Fruit fly (Drosophila melanogaster) whole organism, embryonic: Measurements from ENCODE around the gene Gr21a.

Source experiments
- C15 ChIP-seq: fragments of 200-800 bp; sonication (Bioruptor generic); IDR thresholded peaks from 3 replicates; pipeline ENCODE4 v1.3.6; 2022; ENCODE audit warnings: missing biosample characterization, missing genetic modification characterization
- CG1024 ChIP-seq: fragments of 200-800 bp; sonication (Bioruptor generic); IDR thresholded peaks from 2 replicates; pipeline ENCODE4 v1.3.6; 2022; ENCODE audit warnings: missing biosample characterization, missing genetic modification characterization
- CG12942 ChIP-seq: fragments of 200-800 bp; sonication (Bioruptor generic); optimal IDR thresholded peaks from 3 replicates; lab custom pipeline; 2016; ENCODE audit warnings: missing biosample characterization, missing genetic modification characterization
- CG13424 ChIP-seq: fragments of 200-800 bp; sonication (Bioruptor generic); optimal IDR thresholded peaks from 2 replicates; lab custom pipeline; 2019; ENCODE audit warnings: missing biosample characterization, mild to moderate bottlenecking, missing genetic modification characterization, moderate library complexity
- CG14014 ChIP-seq: fragments of 200-800 bp; sonication (Bioruptor generic); IDR thresholded peaks from 2 replicates; pipeline ENCODE4 v1.3.6; 2022; ENCODE audit warnings: missing biosample characterization, missing genetic modification characterization
- CG14710 ChIP-seq: fragments of 200-800 bp; sonication (Bioruptor generic); optimal IDR thresholded peaks from 3 replicates; lab custom pipeline; 2019; ENCODE audit warnings: missing biosample characterization, mild to moderate bottlenecking, missing genetic modification characterization, moderate library complexity
- CG15479 ChIP-seq: fragments of 200-800 bp; sonication (Bioruptor generic); optimal IDR thresholded peaks from 3 replicates; lab custom pipeline; 2019; ENCODE audit warnings: missing biosample characterization, mild to moderate bottlenecking, missing genetic modification characterization, moderate library complexity
- CG18262 ChIP-seq: fragments of 200-800 bp; optimal IDR thresholded peaks from 3 replicates; lab custom pipeline; 2019; ENCODE audit warnings: missing biosample characterization, mild to moderate bottlenecking, missing genetic modification characterization, moderate library complexity
- CG18619 ChIP-seq: fragments of 200-800 bp; sonication (Bioruptor generic); optimal IDR thresholded peaks from 3 replicates; lab custom pipeline; 2017; ENCODE audit warnings: missing biosample characterization, mild to moderate bottlenecking, missing genetic modification characterization
- CG2199 ChIP-seq: fragments of 200-800 bp; sonication (Bioruptor generic); IDR thresholded peaks from 3 replicates; pipeline ENCODE4 v1.3.6; 2022; ENCODE audit warnings: missing biosample characterization, missing genetic modification characterization
- CG2202 ChIP-seq: fragments of 200-800 bp; sonication (Bioruptor generic); optimal IDR thresholded peaks from 2 replicates; lab custom pipeline; 2018; ENCODE audit warnings: missing biosample characterization, mild to moderate bottlenecking, missing genetic modification characterization
- CG2712 ChIP-seq: fragments of 200-800 bp; optimal IDR thresholded peaks from 3 replicates; lab custom pipeline; 2019; ENCODE audit warnings: missing biosample characterization, mild to moderate bottlenecking, missing genetic modification characterization, moderate library complexity
- CG30403 ChIP-seq: fragments of 200-800 bp; sonication (Bioruptor generic); optimal IDR thresholded peaks from 3 replicates; lab custom pipeline; 2016; ENCODE audit warnings: missing biosample characterization, missing genetic modification characterization
- CG31441 ChIP-seq: fragments of 200-800 bp; sonication (Bioruptor generic); IDR thresholded peaks from 2 replicates; pipeline ENCODE4 v1.3.6; 2022; ENCODE audit warnings: missing biosample characterization, missing genetic modification characterization
- CG32772 ChIP-seq: fragments of 200-800 bp; sonication (Bioruptor generic); IDR thresholded peaks from 2 replicates; pipeline ENCODE4 v1.3.6; 2022; ENCODE audit warnings: missing biosample characterization, missing genetic modification characterization
- CG33557 ChIP-seq: fragments of 200-800 bp; sonication (Bioruptor generic); optimal IDR thresholded peaks from 2 replicates; lab custom pipeline; 2019; ENCODE audit warnings: missing biosample characterization, mild to moderate bottlenecking, missing genetic modification characterization, moderate library complexity
- CG4360 ChIP-seq: fragments of 200-800 bp; sonication (Bioruptor generic); IDR thresholded peaks from 2 replicates; pipeline ENCODE4 v1.3.6; 2022; ENCODE audit warnings: missing biosample characterization, missing genetic modification characterization
- CG4617 ChIP-seq: fragments of 200-800 bp; sonication (Bioruptor generic); optimal IDR thresholded peaks from 3 replicates; lab custom pipeline; 2016; ENCODE audit warnings: missing biosample characterization, missing genetic modification characterization, borderline replicate concordance
- CG6854 ChIP-seq: fragments of 200-800 bp; sonication (Bioruptor generic); optimal IDR thresholded peaks from 3 replicates; lab custom pipeline; 2017; ENCODE audit warnings: missing biosample characterization, mild to moderate bottlenecking, missing genetic modification characterization
- CG7963 ChIP-seq: fragments of 200-800 bp; sonication (Bioruptor generic); IDR thresholded peaks from 3 replicates; pipeline ENCODE4 v1.3.6; 2022; ENCODE audit warnings: missing biosample characterization, missing genetic modification characterization; ENCODE audit not compliant: partially characterized antibody
- CG8089 ChIP-seq: fragments of 200-800 bp; sonication (Bioruptor generic); optimal IDR thresholded peaks from 3 replicates; lab custom pipeline; 2016; ENCODE audit warnings: missing biosample characterization, missing genetic modification characterization
- CG9932 ChIP-seq: fragments of 200-800 bp; sonication (Bioruptor generic); IDR thresholded peaks from 2 replicates; pipeline ENCODE4 v1.3.6; 2022; ENCODE audit warnings: missing biosample characterization, missing genetic modification characterization
- Dbx ChIP-seq: fragments of 200-800 bp; sonication (Bioruptor generic); IDR thresholded peaks from 3 replicates; pipeline ENCODE4 v1.3.6; 2022; ENCODE audit warnings: missing biosample characterization, missing genetic modification characterization
- Dp ChIP-seq: fragments of 200-800 bp; sonication (Bioruptor generic); optimal IDR thresholded peaks from 2 replicates; lab custom pipeline; 2018; ENCODE audit warnings: missing biosample characterization, mild to moderate bottlenecking, missing genetic modification characterization, moderate library complexity
- Elba2 ChIP-seq: fragments of 200-800 bp; sonication (Bioruptor generic); optimal IDR thresholded peaks from 3 replicates; lab custom pipeline; 2016; ENCODE audit warnings: missing biosample characterization, missing genetic modification characterization
- Fer1 ChIP-seq: fragments of 200-800 bp; sonication (Bioruptor generic); optimal IDR thresholded peaks from 2 replicates; lab custom pipeline; 2017; ENCODE audit warnings: missing biosample characterization, mild to moderate bottlenecking, missing genetic modification characterization
- Fer3 ChIP-seq: fragments of 200-800 bp; sonication (Bioruptor generic); optimal IDR thresholded peaks from 2 replicates; lab custom pipeline; 2018; ENCODE audit warnings: missing biosample characterization, mild to moderate bottlenecking, missing genetic modification characterization, moderate library complexity
- Gug ChIP-seq: fragments of 200-800 bp; sonication (Bioruptor generic); IDR thresholded peaks from 4 replicates; pipeline ENCODE4 v1.3.6; 2022; ENCODE audit warnings: missing biosample characterization, missing genetic modification characterization
- HLH4C ChIP-seq: fragments of 200-800 bp; sonication (Bioruptor generic); IDR thresholded peaks from 3 replicates; pipeline ENCODE4 v1.3.6; 2022; ENCODE audit warnings: missing biosample characterization, missing genetic modification characterization; ENCODE audit not compliant: partially characterized antibody
- HmgZ ChIP-seq: fragments of 200-800 bp; sonication (Bioruptor generic); optimal IDR thresholded peaks from 2 replicates; lab custom pipeline; 2018; ENCODE audit warnings: missing biosample characterization, mild to moderate bottlenecking, missing genetic modification characterization
- Lpt ChIP-seq: fragments of >200 bp; optimal IDR thresholded peaks from 2 replicates; lab custom pipeline; 2018; ENCODE audit warnings: missing biosample characterization, missing genetic modification characterization
- Med ChIP-seq: fragments of 200-800 bp; sonication (Bioruptor generic); peaks from one replicate; lab custom pipeline; 2016; ENCODE audit warnings: missing biosample characterization, missing genetic modification characterization, mild to moderate bottlenecking, inconsistent platforms, moderate library complexity
- Ravus ChIP-seq: fragments of 200-800 bp; sonication (Bioruptor generic); IDR thresholded peaks from 2 replicates; pipeline ENCODE4 v1.3.6; 2022; ENCODE audit warnings: missing biosample characterization, missing genetic modification characterization
- Rfx ChIP-seq: fragments of 200-800 bp; sonication (Bioruptor generic); IDR thresholded peaks from 2 replicates; pipeline ENCODE4 v1.3.6; 2022; ENCODE audit warnings: missing biosample characterization, missing genetic modification characterization
- ac ChIP-seq: fragments of 200-800 bp; sonication (Bioruptor generic); optimal IDR thresholded peaks from 3 replicates; lab custom pipeline; 2017; ENCODE audit warnings: missing biosample characterization, mild to moderate bottlenecking, missing genetic modification characterization
- ash1 ChIP-seq: fragments of 200-800 bp; sonication (Bioruptor generic); optimal IDR thresholded peaks from 2 replicates; lab custom pipeline; 2018; ENCODE audit warnings: missing biosample characterization, mild to moderate bottlenecking, missing genetic modification characterization
- ato ChIP-seq: fragments of 200-800 bp; sonication (Bioruptor generic); IDR thresholded peaks from 2 replicates; pipeline ENCODE4 v1.3.6; 2022; ENCODE audit warnings: missing biosample characterization, missing genetic modification characterization; ENCODE audit not compliant: partially characterized antibody
- corto ChIP-seq: fragments of 200-800 bp; sonication (Bioruptor generic); optimal IDR thresholded peaks from 2 replicates; lab custom pipeline; 2016; ENCODE audit warnings: missing biosample characterization, mild to moderate bottlenecking, missing genetic modification characterization, moderate library complexity
- dati ChIP-seq: fragments of 200-800 bp; sonication (Bioruptor generic); IDR thresholded peaks from 2 replicates; pipeline ENCODE4 v1.3.6; 2022; ENCODE audit warnings: missing biosample characterization, missing genetic modification characterization
- gcm2 ChIP-seq: fragments of 200-800 bp; sonication (Bioruptor generic); optimal IDR thresholded peaks from 2 replicates; lab custom pipeline; 2016; ENCODE audit warnings: missing biosample characterization, missing genetic modification characterization
- gsb ChIP-seq: fragments of 200-800 bp; sonication (Bioruptor generic); IDR thresholded peaks from 2 replicates; pipeline ENCODE4 v1.3.6; 2022; ENCODE audit warnings: missing biosample characterization, missing genetic modification characterization
- ham ChIP-seq: fragments of 200-800 bp; sonication (Bioruptor generic); IDR thresholded peaks from 2 replicates; pipeline ENCODE4 v1.3.6; 2022; ENCODE audit warnings: missing biosample characterization, missing genetic modification characterization
- lilli ChIP-seq: fragments of 200-800 bp; sonication (Bioruptor generic); optimal IDR thresholded peaks from 3 replicates; lab custom pipeline; 2016; ENCODE audit warnings: missing biosample characterization, missing genetic modification characterization
- lola ChIP-seq, 3 experiments: fragments of >200 bp in 2 of 3; fragments of 200-800 bp in 1 of 3; sonication (Bioruptor generic) in 1 of 3; optimal IDR thresholded peaks; 2 replicates each; lab custom pipeline; 2017 to 2019; ENCODE audit warnings: missing biosample characterization in 3 of 3, missing genetic modification characterization in 3 of 3, mild to moderate bottlenecking in 1 of 3, moderate library complexity in 1 of 3
- nau ChIP-seq: fragments of 200-800 bp; sonication (Bioruptor generic); optimal IDR thresholded peaks from 3 replicates; lab custom pipeline; 2017; ENCODE audit warnings: missing biosample characterization, mild to moderate bottlenecking, missing genetic modification characterization, missing genetic modification reagents
- rib ChIP-seq: fragments of 200-800 bp; sonication (Bioruptor generic); IDR thresholded peaks from 2 replicates; pipeline ENCODE4 v1.3.6; 2022; ENCODE audit warnings: missing biosample characterization, missing genetic modification characterization
- ttk ChIP-seq: fragments of 200-800 bp; sonication (Bioruptor generic); IDR thresholded peaks from 2 replicates; pipeline ENCODE4 v2.1.2; 2022; ENCODE audit warnings: missing biosample characterization, missing genetic modification characterization
- vvl ChIP-seq: fragments of 200-800 bp; sonication (Bioruptor generic); IDR thresholded peaks from 2 replicates; pipeline ENCODE4 v1.3.6; 2022; ENCODE audit warnings: missing biosample characterization, missing genetic modification characterization
- zen ChIP-seq: fragments of 200-800 bp; sonication (Bioruptor generic); optimal IDR thresholded peaks from 3 replicates; lab custom pipeline; 2018; ENCODE audit warnings: missing biosample characterization, mild to moderate bottlenecking, missing genetic modification characterization, moderate library complexity

The Gr21a gene

dm6 chr2L:819315-820032, 39.2 kb downstream of the Gr21a start, which contains the start of the genes PGAP2 and Clp (continued):
- TF ChIP-seq CG15479 (GFP tag; lab: Kevin White, UChicago) (peak; percentile 26), Elba2 (GFP tag; lab: Kevin White, UChicago) (no peak), CG2202 (tag; lab: Kevin White, UChicago) (no peak), corto (GFP tag; lab: Kevin White, UChicago) (no peak), ato (GFP tag; lab: Robert Waterston, UW) (peak; percentile 31; the same call in 1 of the 2 replicates), C15 (GFP tag; lab: Robert Waterston, UW) (peak; percentile 43; the same call in 1 of the 3 replicates), CG8089 (no peak), nau (GFP tag; lab: Kevin White, UChicago) (no peak), Med (GFP tag; lab: Kevin White, UChicago) (peak; percentile 89), CG2712 (peak; percentile 85), zen (tag; lab: Kevin White, UChicago) (peak; percentile 62), gsb (GFP tag; lab: Robert Waterston, UW) (no peak), rib (GFP tag; lab: Robert Waterston, UW) (peak; percentile 20; the same call in 1 of the 2 replicates), CG32772 (GFP tag; lab: Robert Waterston, UW) (peak; percentile 76), CG12942 (peak; percentile 67), gcm2 (GFP tag; lab: Kevin White, UChicago) (no peak), Lpt (no peak), Rfx (peak; percentile 84), Ravus (GFP tag; lab: Robert Waterston, UW) (peak; percentile 20), CG13424 (tag; lab: Kevin White, UChicago) (peak; percentile 79), CG30403 (peak; percentile 86), CG18262 (tag; lab: Kevin White, UChicago) (peak; percentile 79), CG33557 (GFP tag; lab: Kevin White, UChicago) (peak; percentile 53), HmgZ (tag; lab: Kevin White, UChicago) (peak; percentile 80), vvl (peak; percentile 79), CG4360 (GFP tag; lab: Robert Waterston, UW) (peak; percentile 71), ash1 (GFP tag; lab: Kevin White, UChicago) (no peak), ham (GFP tag; lab: Robert Waterston, UW) (no peak), CG31441 (peak; percentile 73), CG7963 (no peak), CG18619 (GFP tag; lab: Kevin White, UChicago) (peak; percentile 64), Dp (GFP tag; lab: Kevin White, UChicago) (peak; percentile 17), CG1024 (GFP tag; lab: Robert Waterston, UW) (peak; percentile 43; the same call in 1 of the 2 replicates), CG14710 (tag; lab: Kevin White, UChicago) (peak; percentile 84), ttk (GFP tag; lab: Robert Waterston, UW) (peak; percentile 72), Dbx (GFP tag; lab: Robert Waterston, UW) (peak; percentile 72; the same call in 2 of the 3 replicates), CG6854 (GFP tag; lab: Kevin White, UChicago) (no peak), CG4617 (GFP tag; lab: Kevin White, UChicago) (peak; percentile 61), dati (GFP tag; lab: Robert Waterston, UW) (no peak), HLH4C (GFP tag; lab: Robert Waterston, UW) (peak; percentile 71), CG2199 (no peak), ac (GFP tag; lab: Kevin White, UChicago) (no peak), lilli (peak; percentile 82), lola (GFP tag; optimal IDR thresholded peaks at IDR 0.05; lab: Kevin White, UChicago) (peak in 1 of 3 experiments; percentile 80), Gug (GFP tag; lab: Robert Waterston, UW) (peak; percentile 63; the same call in 3 of the 4 replicates), Fer3 (tag; lab: Kevin White, UChicago) (peak; percentile 78), CG14014 (GFP tag; lab: Robert Waterston, UW) (no peak; the same call in none of the 2 replicates), Fer1 (GFP tag; lab: Kevin White, UChicago) (peak; percentile 51), CG9932 (GFP tag; lab: Robert Waterston, UW) (peak; percentile 85)
